Fruit fly (Drosophila melanogaster) whole organism, pupa: ENCODE measurements around the gene inaF-D.

Experiments
- CG10348 ChIP-seq: fragments of 200-800 bp; sonication (Bioruptor generic); IDR thresholded peaks from 2 replicates; pipeline ENCODE4 v1.3.6; 2022; ENCODE audit warnings: missing biosample characterization, missing genetic modification characterization
- CG12605 ChIP-seq: fragments of 200-800 bp; sonication (Bioruptor generic); IDR thresholded peaks from 2 replicates; pipeline ENCODE4 v1.3.6; 2022; ENCODE audit warnings: missing biosample characterization, missing genetic modification characterization
- CG13204 ChIP-seq: fragments of 200-800 bp; sonication (Bioruptor generic); optimal IDR thresholded peaks from 2 replicates; lab custom pipeline; 2018; ENCODE audit warnings: missing biosample characterization, mild to moderate bottlenecking, missing genetic modification characterization, moderate library complexity
- CG14655 ChIP-seq: fragments of 200-800 bp; sonication (Bioruptor generic); optimal IDR thresholded peaks from 3 replicates; lab custom pipeline; 2017; ENCODE audit warnings: mild to moderate bottlenecking, missing biosample characterization, missing genetic modification reagents, missing genetic modification characterization
- CG15710 ChIP-seq: fragments of 200-800 bp; sonication (Bioruptor generic); optimal IDR thresholded peaks from 2 replicates; lab custom pipeline; 2018; ENCODE audit warnings: missing biosample characterization, mild to moderate bottlenecking, missing genetic modification characterization, moderate library complexity
- CG17806 ChIP-seq: fragments of 200-800 bp; sonication (Bioruptor generic); optimal IDR thresholded peaks from 2 replicates; lab custom pipeline; 2018; ENCODE audit warnings: missing biosample characterization, mild to moderate bottlenecking, missing genetic modification characterization, moderate library complexity
- CG32121 ChIP-seq: fragments of 200-800 bp; sonication (Bioruptor generic); IDR thresholded peaks from 2 replicates; pipeline ENCODE4 v1.3.6; 2022; ENCODE audit warnings: missing biosample characterization, missing genetic modification characterization
- CG34367 ChIP-seq: fragments of 200-800 bp; sonication (Bioruptor generic); optimal IDR thresholded peaks from 2 replicates; lab custom pipeline; 2018; ENCODE audit warnings: missing biosample characterization, mild to moderate bottlenecking, missing genetic modification characterization
- CG4496 ChIP-seq: fragments of 200-800 bp; sonication (Bioruptor generic); IDR thresholded peaks from 3 replicates; pipeline ENCODE4 v1.3.6; 2022; ENCODE audit warnings: missing biosample characterization, missing genetic modification characterization
- CG8159 ChIP-seq: fragments of 200-800 bp; sonication (Bioruptor generic); optimal IDR thresholded peaks from 3 replicates; lab custom pipeline; 2018; ENCODE audit warnings: missing biosample characterization, mild to moderate bottlenecking, missing genetic modification characterization, moderate library complexity
- CG8301 ChIP-seq: fragments of 200-800 bp; sonication (Bioruptor generic); optimal IDR thresholded peaks from 2 replicates; lab custom pipeline; 2018; ENCODE audit warnings: missing biosample characterization, mild to moderate bottlenecking, missing genetic modification characterization
- CG9948 ChIP-seq: fragments of 200-800 bp; sonication (Bioruptor generic); optimal IDR thresholded peaks from 2 replicates; lab custom pipeline; 2018; ENCODE audit warnings: missing biosample characterization, mild to moderate bottlenecking, missing genetic modification characterization, moderate library complexity
- D1 ChIP-seq: fragments of 200-800 bp; sonication (Bioruptor generic); optimal IDR thresholded peaks from 2 replicates; lab custom pipeline; 2018; ENCODE audit warnings: missing biosample characterization, mild to moderate bottlenecking, missing genetic modification characterization, moderate library complexity
- EcR ChIP-seq: fragments of 200-800 bp; sonication (Bioruptor generic); optimal IDR thresholded peaks from 3 replicates; lab custom pipeline; 2019; ENCODE audit warnings: missing biosample characterization, missing genetic modification characterization, mild to moderate bottlenecking, moderate library complexity, missing genetic modification reagents
- Ets98B ChIP-seq: fragments of 200-800 bp; sonication (Bioruptor generic); IDR thresholded peaks from 2 replicates; pipeline ENCODE4 v1.3.6; 2022; ENCODE audit warnings: missing biosample characterization, missing genetic modification characterization
- Pif1A ChIP-seq: fragments of 200-800 bp; sonication (Bioruptor generic); optimal IDR thresholded peaks from 3 replicates; lab custom pipeline; 2016; ENCODE audit warnings: missing biosample characterization, missing genetic modification characterization
- Pif1B ChIP-seq: fragments of 200-800 bp; sonication (Bioruptor generic); optimal IDR thresholded peaks from 3 replicates; lab custom pipeline; 2016; ENCODE audit warnings: missing biosample characterization, missing genetic modification characterization
- Snoo ChIP-seq: fragments of 200-800 bp; sonication (Bioruptor generic); optimal IDR thresholded peaks from 3 replicates; lab custom pipeline; 2017; ENCODE audit warnings: missing biosample characterization, mild to moderate bottlenecking, missing genetic modification characterization, inconsistent platforms
- fd96Ca ChIP-seq: fragments of 200-800 bp; sonication (Bioruptor generic); IDR thresholded peaks from 3 replicates; pipeline ENCODE4 v1.3.6; 2022; ENCODE audit warnings: missing biosample characterization, missing genetic modification characterization
- gl ChIP-seq: fragments of 200-800 bp; sonication (Bioruptor generic); optimal IDR thresholded peaks from 2 replicates; lab custom pipeline; 2018; ENCODE audit warnings: missing biosample characterization, mild to moderate bottlenecking, missing genetic modification characterization
- rn ChIP-seq: fragments of 200-800 bp; sonication (Bioruptor generic); IDR thresholded peaks from 2 replicates; pipeline ENCODE4 v1.3.6; 2022; ENCODE audit warnings: missing biosample characterization, missing genetic modification characterization

inaF-D gene

DNA sequence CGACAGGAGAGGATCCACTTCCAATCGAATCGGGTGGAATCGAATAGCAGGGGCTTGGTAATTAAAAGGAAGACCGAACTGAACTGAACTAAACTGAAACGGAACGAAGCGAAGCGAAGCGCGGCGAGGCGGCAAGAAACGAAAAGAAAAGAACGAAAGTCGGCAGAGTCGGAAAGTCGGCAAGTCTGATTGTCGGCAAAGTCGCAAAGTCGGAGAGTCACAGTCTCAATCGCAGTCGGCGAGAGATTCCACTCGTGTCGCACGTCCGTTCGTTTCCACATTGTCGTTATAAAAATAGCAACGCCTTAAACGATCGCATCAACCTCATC is 33.1 kb downstream of the inaF-D start:
- no peak for TF ChIP-seq CG15710 (tag; lab: Kevin White, UChicago)
- TF ChIP-seq CG4496 (GFP tag; lab: Robert Waterston, UW), result 0 out of 3 replicates have a peak, but pooled peaks have one; percentile 18
- peak; percentile 32 for TF ChIP-seq gl (tag; lab: Kevin White, UChicago)
- TF ChIP-seq Pif1A (GFP tag; lab: Kevin White, UChicago), result no peak
- TF ChIP-seq CG12605 (GFP tag; lab: Robert Waterston, UW), result 0 out of 2 replicates have a peak, but pooled peaks have one; percentile 19
- no peak for TF ChIP-seq Snoo (tag; lab: Kevin White, UChicago)

- TF ChIP-seq CG34367 (tag; lab: Kevin White, UChicago), result peak; percentile 50
- TF ChIP-seq CG10348 (GFP tag; lab: Robert Waterston, UW), result no peak
- no peak for TF ChIP-seq rn (GFP tag; lab: Robert Waterston, UW)
- peak; percentile 72 for TF ChIP-seq EcR (GFP tag; lab: Kevin White, UChicago)
- peak; percentile 37 for TF ChIP-seq CG8159
- TF ChIP-seq CG9948 (tag; lab: Kevin White, UChicago), result no peak
- peak; percentile 70 for TF ChIP-seq CG13204
- peak; percentile 75 for TF ChIP-seq CG14655
- peak; percentile 71 for TF ChIP-seq CG12605 (GFP tag; lab: Robert Waterston, UW)
- TF ChIP-seq CG32121 (GFP tag; lab: Robert Waterston, UW), result no peak; the same call in 1 of the 2 replicates
- TF ChIP-seq Pif1A (GFP tag; lab: Kevin White, UChicago), result peak; percentile 38
- TF ChIP-seq CG15710 (tag; lab: Kevin White, UChicago), result peak; percentile 27
- peak; percentile 67 for TF ChIP-seq Ets98B (GFP tag; lab: Robert Waterston, UW)
- peak; percentile 51 for TF ChIP-seq CG8301
- TF ChIP-seq CG17806 (tag; lab: Kevin White, UChicago), result peak; percentile 37
- peak; percentile 43 for TF ChIP-seq Pif1B (GFP tag; lab: Kevin White, UChicago)
- no peak for TF ChIP-seq Snoo (tag; lab: Kevin White, UChicago)
- TF ChIP-seq gl (tag; lab: Kevin White, UChicago), result peak; percentile 61
- TF ChIP-seq D1, result peak; percentile 46
- TF ChIP-seq CG4496 (GFP tag; lab: Robert Waterston, UW), result peak; percentile 49; the same call in 2 of the 3 replicates
- peak; percentile 65; the same call in 2 of the 3 replicates for TF ChIP-seq fd96Ca (GFP tag; lab: Robert Waterston, UW)
These were observed 33.7 kb downstream of the inaF-D start, which contains the start of gene PhKgamma for dm6 chrX:11694959-11695882. Gene PhKgamma, plus strand, starts transcription at chrX:11695137.

DNA sequence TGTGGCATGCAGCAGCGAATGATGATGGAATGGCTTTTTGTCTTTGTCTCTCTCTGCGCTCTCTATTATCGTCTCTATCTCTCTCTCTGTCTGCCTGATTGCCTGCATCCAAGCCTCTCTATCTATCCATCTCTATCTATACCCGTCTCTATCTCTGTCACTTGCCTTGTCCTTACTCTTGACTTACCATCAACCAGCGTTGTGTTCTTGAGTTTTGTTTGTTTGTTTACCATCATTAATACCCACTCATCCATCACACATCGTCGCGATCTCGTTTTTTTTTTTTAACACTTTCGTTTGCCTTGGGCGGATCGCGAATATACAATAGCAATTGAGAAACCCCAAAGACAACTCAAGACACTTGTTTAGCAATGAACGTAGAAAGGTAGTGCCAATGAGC is 39.2 kb downstream of the inaF-D start:
- TF ChIP-seq EcR (GFP tag; lab: Kevin White, UChicago) (peak; percentile 80), CG4496 (GFP tag; lab: Robert Waterston, UW) (no peak)
- TF ChIP-seq, all 21 proteins: peak for 1

- no peak for TF ChIP-seq Pif1B (GFP tag; lab: Kevin White, UChicago)
- no peak for TF ChIP-seq D1
- no peak for TF ChIP-seq gl (tag; lab: Kevin White, UChicago)
- no peak for TF ChIP-seq CG9948 (tag; lab: Kevin White, UChicago)
- no peak for TF ChIP-seq Pif1A (GFP tag; lab: Kevin White, UChicago)
- peak; percentile 15 for TF ChIP-seq EcR (GFP tag; lab: Kevin White, UChicago)
- TF ChIP-seq CG32121 (GFP tag; lab: Robert Waterston, UW), result no peak
- no peak for TF ChIP-seq rn (GFP tag; lab: Robert Waterston, UW)
These were observed 41.0 kb downstream of the inaF-D start for dm6 chrX:11687666-11688492.

DNA sequence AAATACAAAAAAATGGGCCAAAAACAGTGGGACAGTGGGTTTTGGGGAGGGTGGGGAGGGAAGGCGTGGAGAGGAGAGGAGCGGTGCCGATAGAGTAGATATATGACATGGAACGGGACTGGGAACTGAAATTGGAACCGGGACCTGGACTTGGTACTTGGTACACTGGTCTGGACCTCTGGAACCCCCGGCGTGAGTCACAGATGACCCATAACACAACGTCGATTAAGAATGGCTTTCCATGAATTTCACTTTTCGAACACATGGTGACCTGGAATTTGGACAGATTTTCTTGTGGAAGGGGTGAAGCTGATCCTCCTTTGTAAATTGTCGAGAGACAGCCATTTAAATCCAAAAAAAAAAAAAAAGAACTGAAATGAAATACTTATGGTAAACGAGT is 42.2 kb downstream of the inaF-D start:
- peak; percentile 33 for TF ChIP-seq EcR (GFP tag; lab: Kevin White, UChicago)
- TF ChIP-seq CG15710 (tag; lab: Kevin White, UChicago), result no peak

DNA sequence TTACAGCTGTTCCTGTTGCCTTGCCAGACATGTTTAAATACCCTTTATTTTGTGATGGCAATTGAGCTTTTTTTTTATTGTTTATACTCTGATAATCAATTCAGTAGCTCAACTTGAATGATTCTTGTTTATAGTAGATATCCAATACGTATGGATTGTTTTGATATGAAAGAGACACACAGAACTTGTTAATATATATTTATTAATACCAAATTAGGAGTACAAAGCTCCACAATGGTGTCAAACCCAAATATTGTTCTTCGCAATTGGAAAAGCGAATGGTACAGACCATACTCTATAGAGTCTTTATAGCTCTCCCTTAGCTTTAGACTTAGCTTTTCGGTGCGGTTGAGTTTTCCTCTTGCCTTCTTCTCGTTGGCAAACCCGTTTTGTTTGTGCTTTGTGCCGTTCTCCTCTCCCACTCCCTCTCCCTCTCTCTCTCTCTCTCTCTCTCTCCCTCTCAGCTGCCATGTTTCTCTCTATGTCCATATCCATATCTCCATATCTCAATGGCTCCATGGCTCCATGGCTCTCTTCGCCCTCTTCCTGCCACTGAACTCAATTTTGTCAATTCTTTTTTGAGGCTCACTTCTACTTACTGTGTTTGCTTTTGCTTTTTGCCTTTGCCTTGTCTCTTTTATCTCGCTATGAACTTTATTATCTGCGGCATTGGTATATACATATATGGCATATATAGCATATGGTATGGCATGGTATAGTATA is 42.8 kb downstream of the inaF-D start:
- TF ChIP-seq CG17806 (tag; lab: Kevin White, UChicago) (peak; percentile 86), CG14655 (peak; percentile 87), CG34367 (tag; lab: Kevin White, UChicago) (peak; percentile 85), D1 (peak; percentile 70), CG15710 (tag; lab: Kevin White, UChicago) (peak; percentile 91), Pif1A (GFP tag; lab: Kevin White, UChicago) (peak; percentile 72), CG8301 (peak; percentile 78), CG12605 (GFP tag; lab: Robert Waterston, UW) (no peak), CG4496 (GFP tag; lab: Robert Waterston, UW) (no peak), Ets98B (GFP tag; lab: Robert Waterston, UW) (peak; percentile 66), EcR (GFP tag; lab: Kevin White, UChicago) (peak; percentile 93), CG32121 (GFP tag; lab: Robert Waterston, UW) (peak; percentile 14; the same call in 1 of the 2 replicates), Pif1B (GFP tag; lab: Kevin White, UChicago) (peak; percentile 38), rn (GFP tag; lab: Robert Waterston, UW) (no peak), CG10348 (GFP tag; lab: Robert Waterston, UW) (no peak), CG13204 (peak; percentile 52), gl (tag; lab: Kevin White, UChicago) (peak; percentile 51), Snoo (tag; lab: Kevin White, UChicago) (peak; percentile 60), CG9948 (tag; lab: Kevin White, UChicago) (peak; percentile 88), CG8159 (peak; percentile 89), fd96Ca (GFP tag; lab: Robert Waterston, UW) (no peak)
- TF ChIP-seq, all 21 proteins: peak for 16
